Worm (Caenorhabditis elegans) whole organism, L4 larva: ENCODE data around the gene Y37H2A.13.
A peak's percentile ranks its signal among the peaks of the same experiment; 100 is the strongest.
"Not testable (repeated sequence)": the region's sequence is repeated elsewhere in the genome, so short reads cannot be mapped to it uniquely, and the experiment has no call there.

Source experiments
- F26F4.8 ChIP-seq: fragments of 200-800 bp; sonication (Bioruptor generic); conservative IDR thresholded peaks from 2 replicates; pipeline ENCODE4 v1.3.6; 2022; ENCODE audit warnings: missing genetic modification characterization, missing compliant biosample characterization
- T20F7.1 ChIP-seq: fragments of 200-800 bp; sonication (Bioruptor generic); optimal IDR thresholded peaks from 2 replicates; lab custom pipeline; 2018; ENCODE audit warnings: mild to moderate bottlenecking, missing genetic modification characterization, missing compliant biosample characterization
- ces-1 ChIP-seq: fragments of 150-350 bp; sonication (generic microtip); optimal IDR thresholded peaks from 4 replicates; lab custom pipeline; 2014; ENCODE audit warnings: missing biosample characterization, missing genetic modification reagents, missing genetic modification characterization
- egl-43 ChIP-seq: fragments of 200-800 bp; sonication (Bioruptor generic); IDR thresholded peaks from 2 replicates; pipeline ENCODE4 v1.3.6; 2022; ENCODE audit warnings: missing genetic modification reagents, missing genetic modification characterization, missing compliant biosample characterization
- fos-1 ChIP-seq: fragments of 150-350 bp; optimal IDR thresholded peaks from 2 replicates; lab custom pipeline; 2014; ENCODE audit warnings: missing biosample characterization, missing genetic modification characterization
- jun-1 ChIP-seq: fragments of 150-350 bp; optimal IDR thresholded peaks from 2 replicates; lab custom pipeline; 2014; ENCODE audit warnings: missing biosample characterization, missing genetic modification reagents, missing genetic modification characterization
- mes-2 ChIP-seq: sonication (generic microtip); optimal IDR thresholded peaks from 2 replicates; lab custom pipeline; 2016; ENCODE audit warnings: missing genotype, mild to moderate bottlenecking, missing genetic modification characterization, missing compliant biosample characterization; ENCODE audit not compliant: poor library complexity, severe bottlenecking
- nhr-28 ChIP-seq: fragments of 150-350 bp; optimal IDR thresholded peaks from 2 replicates; lab custom pipeline; 2014; ENCODE audit warnings: missing biosample characterization, missing genetic modification characterization
- tra-1 ChIP-seq: fragments of 200-800 bp; sonication (Bioruptor generic); IDR thresholded peaks from 2 replicates; pipeline ENCODE4 v1.3.6; 2022; ENCODE audit warnings: missing genetic modification reagents, missing genetic modification characterization, missing compliant biosample characterization
- unc-62 ChIP-seq, 3 experiments: fragments of 150-350 bp in 1 of 3; sonication (generic microtip); optimal IDR thresholded peaks in 2 of 3; peaks in 1 of 3; 1 replicate in 1 of 3; 2 replicates in 2 of 3; lab custom pipeline; 2014 to 2017; ENCODE audit warnings: missing biosample characterization in 3 of 3, missing genetic modification characterization in 3 of 3, missing genetic modification reagents in 3 of 3, missing genotype in 1 of 3
- zag-1 ChIP-seq: fragments of 150-350 bp; optimal IDR thresholded peaks from 2 replicates; lab custom pipeline; 2014; ENCODE audit warnings: missing biosample characterization, missing genetic modification characterization

DNA sequence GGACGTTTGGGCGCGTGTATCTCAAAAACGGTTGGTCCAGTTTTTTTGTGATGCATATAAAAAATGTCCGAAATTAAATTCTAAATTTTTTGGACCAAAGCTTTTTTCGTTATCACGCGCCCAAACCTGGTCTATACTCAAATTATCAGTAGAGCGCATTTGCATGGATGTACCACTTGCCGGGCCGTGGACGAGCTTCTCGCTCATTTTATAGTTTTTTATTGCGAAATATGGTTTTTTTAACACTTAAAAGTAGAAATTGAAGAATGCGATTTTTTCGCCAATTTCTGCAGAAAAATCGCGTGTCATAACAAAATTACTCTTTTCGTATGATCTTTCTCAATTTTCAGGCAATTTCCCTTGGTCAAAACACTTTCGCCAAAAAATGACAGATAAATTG, 27.6 kb upstream of the Y37H2A.13 start:
- peak; percentile 45 for TF ChIP-seq mes-2
- TF ChIP-seq egl-43 (GFP tag; lab: Robert Waterston, UW); nhr-28 (tag; lab: Kevin White, UChicago); unc-62 (GFP tag; optimal IDR thresholded peaks at IDR 0.05 in 1 of 2; lab: Kevin White, UChicago); unc-62 (tag; optimal IDR thresholded peaks at IDR 0.05; lab: Kevin White, UChicago); T20F7.1; tra-1; jun-1 (tag; lab: Kevin White, UChicago); F26F4.8; zag-1 (tag; lab: Kevin White, UChicago); ces-1; fos-1 (tag; lab: Kevin White, UChicago): not testable (repeated sequence)
